Worm (Caenorhabditis elegans): ENCODE results near the gene kbp-3.

DNA sequence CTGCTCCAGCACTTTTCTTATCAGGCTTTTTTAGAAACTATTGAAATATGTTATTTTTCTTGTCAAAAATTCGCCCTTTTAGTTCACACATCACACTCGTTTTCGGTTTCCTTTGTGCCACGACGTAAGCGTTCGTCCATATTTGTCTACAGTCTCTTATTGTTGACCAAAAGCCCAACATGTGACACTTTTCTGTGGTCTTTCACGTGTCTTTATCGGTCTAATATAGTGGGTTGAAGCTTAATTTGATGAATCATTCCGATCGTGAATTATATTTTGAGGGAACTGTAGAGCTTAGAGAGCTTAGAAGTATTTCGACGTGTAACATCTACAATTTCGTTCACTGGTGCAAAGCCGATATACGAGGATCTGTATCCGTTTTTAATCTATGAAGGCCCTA lies 14.4 kb upstream of the kbp-3 start:
- no peak for TF ChIP-seq mab-5 (tag; optimal IDR thresholded peaks at IDR 0.05)
- TF ChIP-seq blmp-1 (tag; optimal IDR thresholded peaks at IDR 0.05), result no peak
